Worm (Caenorhabditis elegans) whole organism, L4/young adult: Measurements from ENCODE around the gene frm-8.

ENCODE experiments used
- W03F9.2 ChIP-seq: fragments of 150-350 bp; optimal IDR thresholded peaks from 2 replicates; lab custom pipeline; 2014; ENCODE audit warnings: missing biosample characterization, missing genetic modification characterization
- dao-5 ChIP-seq: sonication (generic microtip); optimal IDR thresholded peaks from 2 replicates; lab custom pipeline; 2016; ENCODE audit warnings: missing genotype, missing genetic modification characterization, moderate library complexity, missing compliant biosample characterization
- him-1 ChIP-seq: sonication (generic microtip); optimal IDR thresholded peaks from 2 replicates; lab custom pipeline; 2016; ENCODE audit warnings: missing genotype, missing genetic modification reagents, missing genetic modification characterization, missing compliant biosample characterization

DNA sequence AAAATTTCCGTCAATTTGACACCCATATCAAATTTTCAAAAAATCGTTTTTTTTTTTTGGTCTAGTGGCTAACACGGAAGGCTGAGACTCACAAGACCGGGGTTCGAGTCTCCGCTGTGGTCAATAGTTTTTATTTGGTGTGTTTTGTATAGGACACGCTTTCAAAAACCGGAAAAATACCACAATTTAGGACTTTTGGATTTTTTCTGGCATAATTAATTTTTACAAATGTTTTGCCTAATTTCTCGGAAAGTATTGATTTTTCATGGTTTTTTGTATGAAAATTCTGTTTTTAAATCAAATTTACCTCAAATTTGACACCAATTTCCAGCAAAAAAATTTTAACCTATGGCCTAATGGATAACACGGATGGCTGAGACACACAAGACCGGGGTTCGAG, 33.0 kb downstream of the frm-8 start, which contains the start of gene mks-1:
- TF ChIP-seq him-1 (tag; lab: Kevin White, UChicago): no peak
- TF ChIP-seq W03F9.2: no peak
- TF ChIP-seq dao-5: no peak
